Worm (Caenorhabditis elegans) whole organism, L4 larva: ENCODE measurements around the gene ztf-30.

Source experiments
- F26F4.8 ChIP-seq: fragments of 200-800 bp; sonication (Bioruptor generic); conservative IDR thresholded peaks from 2 replicates; pipeline ENCODE4 v1.3.6; 2022; ENCODE audit warnings: missing genetic modification characterization, missing compliant biosample characterization
- ZK337.2 ChIP-seq: fragments of 200-800 bp; sonication (Bioruptor generic); IDR thresholded peaks from 2 replicates; pipeline ENCODE4 v1.3.6; 2022; ENCODE audit warnings: missing genetic modification reagents, missing genetic modification characterization, missing compliant biosample characterization
- aha-1 ChIP-seq: fragments of 150-350 bp; peaks from one replicate; lab custom pipeline; 2014; ENCODE audit warnings: missing biosample characterization, missing genetic modification characterization
- arid-1 ChIP-seq: fragments of 200-800 bp; sonication (Bioruptor generic); conservative IDR thresholded peaks from 2 replicates; pipeline ENCODE4 v1.3.6; 2022; ENCODE audit warnings: missing genetic modification reagents, missing genetic modification characterization, missing compliant biosample characterization
- attf-4 ChIP-seq: sonication (generic microtip); optimal IDR thresholded peaks from 3 replicates; lab custom pipeline; 2017; ENCODE audit warnings: missing biosample characterization, missing genetic modification characterization
- ceh-20 ChIP-seq: fragments of 200-800 bp; sonication (Bioruptor generic); IDR thresholded peaks from 2 replicates; pipeline ENCODE4 v1.3.6; 2022; ENCODE audit warnings: missing genetic modification reagents, missing genetic modification characterization, missing compliant biosample characterization
- ceh-44 ChIP-seq: fragments of 200-800 bp; sonication (Bioruptor generic); IDR thresholded peaks from 2 replicates; pipeline ENCODE4 v1.3.6; 2022; ENCODE audit warnings: missing genetic modification reagents, missing genetic modification characterization, missing compliant biosample characterization
- ceh-62 ChIP-seq: sonication (generic microtip); optimal IDR thresholded peaks from 2 replicates; lab custom pipeline; 2017; ENCODE audit warnings: missing biosample characterization, missing genetic modification characterization
- ces-1 ChIP-seq: fragments of 150-350 bp; sonication (generic microtip); optimal IDR thresholded peaks from 4 replicates; lab custom pipeline; 2014; ENCODE audit warnings: missing biosample characterization, missing genetic modification reagents, missing genetic modification characterization
- daf-16 ChIP-seq, 3 experiments: sonication (generic microtip); optimal IDR thresholded peaks; 2 replicates each; lab custom pipeline; 2016 to 2017; ENCODE audit warnings: missing genetic modification characterization in 3 of 3, missing genetic modification reagents in 3 of 3, mild to moderate bottlenecking in 2 of 3, missing compliant biosample characterization in 2 of 3, missing biosample characterization in 1 of 3, moderate library complexity in 1 of 3
- daf-8 ChIP-seq: fragments of 200-800 bp; sonication (Bioruptor generic); IDR thresholded peaks from 2 replicates; pipeline ENCODE4 v1.3.6; 2022; ENCODE audit warnings: missing genetic modification characterization, missing compliant biosample characterization
- duxl-1 ChIP-seq: sonication (generic microtip); optimal IDR thresholded peaks from 2 replicates; lab custom pipeline; 2016; ENCODE audit warnings: mild to moderate bottlenecking, missing genetic modification characterization, moderate library complexity, missing compliant biosample characterization; ENCODE audit not compliant: poor library complexity
- dve-1 ChIP-seq: sonication (generic microtip); optimal IDR thresholded peaks from 2 replicates; lab custom pipeline; 2017; ENCODE audit warnings: antibody characterized with exemption, mild to moderate bottlenecking, missing genetic modification characterization, missing compliant biosample characterization; ENCODE audit not compliant: insufficient read depth
- egl-27 ChIP-seq: sonication (generic microtip); optimal IDR thresholded peaks from 3 replicates; lab custom pipeline; 2017; ENCODE audit warnings: missing biosample characterization, missing genetic modification reagents, missing genetic modification characterization
- fkh-10 ChIP-seq: fragments of 150-350 bp; optimal IDR thresholded peaks from 2 replicates; lab custom pipeline; 2014; ENCODE audit warnings: missing biosample characterization, missing genetic modification reagents, missing genetic modification characterization
- gei-8 ChIP-seq: fragments of 200-800 bp; sonication (Bioruptor generic); optimal IDR thresholded peaks from 2 replicates; lab custom pipeline; 2018; ENCODE audit warnings: mild to moderate bottlenecking, missing genetic modification characterization, missing compliant biosample characterization
- hif-1 ChIP-seq, 2 experiments: sonication (generic microtip); optimal IDR thresholded peaks; 2 replicates each; lab custom pipeline; 2016 to 2017; ENCODE audit warnings: missing compliant biosample characterization in 2 of 2, missing genetic modification characterization in 2 of 2, missing genetic modification reagents in 2 of 2, missing genotype in 2 of 2, mild to moderate bottlenecking in 1 of 2
- hlh-11 ChIP-seq: fragments of 200-800 bp; sonication (Bioruptor generic); optimal IDR thresholded peaks from 2 replicates; lab custom pipeline; 2018; ENCODE audit warnings: mild to moderate bottlenecking, missing genetic modification characterization, missing compliant biosample characterization
- lim-7 ChIP-seq: fragments of 200-800 bp; sonication (Bioruptor generic); IDR thresholded peaks from 2 replicates; pipeline ENCODE4 v1.3.6; 2022; ENCODE audit warnings: missing genetic modification characterization, missing compliant biosample characterization
- lin-13 ChIP-seq: fragments of 150-350 bp; optimal IDR thresholded peaks from 2 replicates; lab custom pipeline; 2014; ENCODE audit warnings: missing biosample characterization, missing genetic modification reagents, missing genetic modification characterization
- mdl-1 ChIP-seq, 2 experiments: fragments of 150-350 bp in 1 of 2; sonication (generic microtip) in 1 of 2; optimal IDR thresholded peaks; 2 replicates each; lab custom pipeline; 2014 to 2017; ENCODE audit warnings: missing biosample characterization in 2 of 2, missing genetic modification characterization in 2 of 2
- mxl-2 ChIP-seq: fragments of 200-800 bp; sonication (Bioruptor generic); conservative IDR thresholded peaks from 2 replicates; pipeline ENCODE4 v1.3.6; 2022; ENCODE audit warnings: missing genetic modification reagents, missing genetic modification characterization, missing compliant biosample characterization
- mxl-3 ChIP-seq: fragments of 200-800 bp; sonication (Bioruptor generic); optimal IDR thresholded peaks from 2 replicates; lab custom pipeline; 2018; ENCODE audit warnings: mild to moderate bottlenecking, missing genetic modification characterization, missing compliant biosample characterization
- nhr-237 ChIP-seq: sonication (generic microtip); optimal IDR thresholded peaks from 2 replicates; lab custom pipeline; 2017; ENCODE audit warnings: missing biosample characterization, missing genetic modification characterization
- nhr-25 ChIP-seq: sonication (generic microtip); optimal IDR thresholded peaks from 2 replicates; lab custom pipeline; 2017; ENCODE audit warnings: missing genetic modification characterization, mild to moderate bottlenecking, missing compliant biosample characterization, antibody characterized with exemption, moderate library complexity, borderline replicate concordance; ENCODE audit not compliant: insufficient read depth
- nhr-28 ChIP-seq: fragments of 150-350 bp; optimal IDR thresholded peaks from 2 replicates; lab custom pipeline; 2014; ENCODE audit warnings: missing biosample characterization, missing genetic modification characterization
- nhr-76 ChIP-seq: fragments of 150-350 bp; optimal IDR thresholded peaks from 2 replicates; lab custom pipeline; 2014; ENCODE audit warnings: missing biosample characterization, missing genetic modification characterization
- pha-4 ChIP-seq, 2 experiments: fragments of 150-350 bp in 1 of 2; fragments of 200-800 bp in 1 of 2; sonication (Bioruptor generic) in 1 of 2; IDR thresholded peaks in 1 of 2; optimal IDR thresholded peaks in 1 of 2; 2 replicates each; pipeline versions ENCODE4 v1.3.6 to Lab custom; 2014 to 2022; ENCODE audit warnings: missing genetic modification characterization in 2 of 2, missing genetic modification reagents in 2 of 2, missing biosample characterization in 1 of 2, missing compliant biosample characterization in 1 of 2
- sdz-12 ChIP-seq: fragments of 200-800 bp; sonication (Bioruptor generic); optimal IDR thresholded peaks from 2 replicates; lab custom pipeline; 2018; ENCODE audit warnings: mild to moderate bottlenecking, missing genetic modification characterization, missing compliant biosample characterization
- skn-1 ChIP-seq: fragments of 150-350 bp; optimal IDR thresholded peaks from 2 replicates; lab custom pipeline; 2014; ENCODE audit warnings: missing biosample characterization, missing genetic modification characterization
- tra-1 ChIP-seq: fragments of 200-800 bp; sonication (Bioruptor generic); IDR thresholded peaks from 2 replicates; pipeline ENCODE4 v1.3.6; 2022; ENCODE audit warnings: missing genetic modification reagents, missing genetic modification characterization, missing compliant biosample characterization
- unc-62 ChIP-seq, 3 experiments: fragments of 150-350 bp in 1 of 3; sonication (generic microtip); optimal IDR thresholded peaks in 2 of 3; peaks in 1 of 3; 1 replicate in 1 of 3; 2 replicates in 2 of 3; lab custom pipeline; 2014 to 2017; ENCODE audit warnings: missing biosample characterization in 3 of 3, missing genetic modification characterization in 3 of 3, missing genetic modification reagents in 3 of 3, missing genotype in 1 of 3
- zag-1 ChIP-seq: fragments of 150-350 bp; optimal IDR thresholded peaks from 2 replicates; lab custom pipeline; 2014; ENCODE audit warnings: missing biosample characterization, missing genetic modification characterization
- zfp-3 ChIP-seq: fragments of 200-800 bp; sonication (Bioruptor generic); conservative IDR thresholded peaks from 2 replicates; pipeline ENCODE4 v1.3.6; 2022; ENCODE audit warnings: missing genetic modification reagents, missing genetic modification characterization, missing compliant biosample characterization
- ztf-7 ChIP-seq: fragments of 150-350 bp; optimal IDR thresholded peaks from 2 replicates; lab custom pipeline; 2014; ENCODE audit warnings: missing biosample characterization, missing genetic modification characterization

ztf-30 gene

ce11 chrIII:8577534-8577933 is 20.1 kb downstream of the ztf-30 start:
- TF ChIP-seq ceh-20 (GFP tag; lab: Robert Waterston, UW) (no peak), tra-1 (no peak), hif-1 (tag; optimal IDR thresholded peaks at IDR 0.05; lab: Kevin White, UChicago) (no peak), sdz-12 (GFP tag; lab: Kevin White, UChicago) (no peak), duxl-1 (tag; lab: Kevin White, UChicago) (no peak), zfp-3 (no peak), lin-13 (no peak)

- TF ChIP-seq aha-1 (tag; lab: Kevin White, UChicago) (peak; percentile 67), nhr-28 (tag; lab: Kevin White, UChicago) (peak; percentile 15), ztf-7 (no peak), mxl-3 (GFP tag; lab: Kevin White, UChicago) (no peak), hlh-11 (no peak), zag-1 (no peak), unc-62 (GFP tag; optimal IDR thresholded peaks at IDR 0.05 in 1 of 2; lab: Kevin White, UChicago) (peak in 1 of 2 experiments; percentile 72), unc-62 (tag; optimal IDR thresholded peaks at IDR 0.05; lab: Kevin White, UChicago) (no peak)
Measured at ce11 chrIII:8575359-8576101, 22.1 kb downstream of the ztf-30 start.

ce11 chrIII:8574299-8574698 is 23.4 kb downstream of the ztf-30 start:
- TF ChIP-seq nhr-237 (tag; lab: Kevin White, UChicago) (no peak), nhr-28 (tag; lab: Kevin White, UChicago) (peak; percentile 18), attf-4 (tag; lab: Kevin White, UChicago) (no peak), aha-1 (tag; lab: Kevin White, UChicago) (peak; percentile 84), ces-1 (GFP tag; lab: Kevin White, UChicago) (no peak), hlh-11 (no peak), nhr-76 (tag; lab: Kevin White, UChicago) (no peak), lim-7 (no peak)

DNA sequence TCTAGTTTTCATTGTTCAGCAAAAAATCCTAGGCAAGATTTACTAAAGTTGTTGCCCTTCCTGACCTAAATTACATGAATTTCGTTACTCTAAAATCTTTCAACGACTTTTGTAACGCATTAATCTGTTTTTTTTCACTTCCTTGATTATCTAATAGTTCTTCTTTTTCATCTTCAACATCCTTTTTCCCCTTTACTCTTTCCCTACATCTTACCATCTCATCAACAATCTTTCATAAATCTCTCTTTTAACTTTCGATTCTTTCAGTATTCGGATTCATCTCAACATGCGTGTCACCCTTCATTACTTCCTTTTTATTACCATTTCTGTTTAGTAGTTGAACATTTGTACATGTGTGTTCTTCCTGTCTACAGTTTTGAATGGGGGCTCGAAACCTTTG is 23.8 kb downstream of the ztf-30 start:
- TF ChIP-seq ceh-62 (no peak), egl-27 (no peak), daf-16 (GFP tag; optimal IDR thresholded peaks at IDR 0.05; lab: Kevin White, UChicago) (no peak), daf-16 (tag; optimal IDR thresholded peaks at IDR 0.05; lab: Kevin White, UChicago) (no peak), zag-1 (no peak), daf-8 (GFP tag; lab: Robert Waterston, UW) (no peak), ceh-44 (no peak), sdz-12 (GFP tag; lab: Kevin White, UChicago) (no peak), gei-8 (GFP tag; lab: Kevin White, UChicago) (no peak), skn-1 (tag; lab: Kevin White, UChicago) (no peak), pha-4 (GFP tag; IDR thresholded peaks at IDR 0.05; lab: Robert Waterston, UW) (no peak), pha-4 (tag; optimal IDR thresholded peaks at IDR 0.05; lab: Kevin White, UChicago) (no peak), fkh-10 (no peak), nhr-76 (tag; lab: Kevin White, UChicago) (no peak), mxl-2 (GFP tag; lab: Robert Waterston, UW) (no peak), F26F4.8 (GFP tag; lab: Robert Waterston, UW) (no peak), nhr-25 (tag; lab: Kevin White, UChicago) (no peak), mdl-1 (tag; optimal IDR thresholded peaks at IDR 0.05; lab: Kevin White, UChicago) (no peak), ZK337.2 (GFP tag; lab: Robert Waterston, UW) (no peak), dve-1 (tag; lab: Kevin White, UChicago) (no peak), attf-4 (tag; lab: Kevin White, UChicago) (no peak), arid-1 (GFP tag; lab: Robert Waterston, UW) (no peak)
